Fruit fly (Drosophila melanogaster) whole organism, pupa: ENCODE data around the gene CG12177.

Experiments used
- CG10348 ChIP-seq: fragments of 200-800 bp; sonication (Bioruptor generic); IDR thresholded peaks from 2 replicates; pipeline ENCODE4 v1.3.6; 2022; ENCODE audit warnings: missing biosample characterization, missing genetic modification characterization
- CG12605 ChIP-seq: fragments of 200-800 bp; sonication (Bioruptor generic); IDR thresholded peaks from 2 replicates; pipeline ENCODE4 v1.3.6; 2022; ENCODE audit warnings: missing biosample characterization, missing genetic modification characterization
- CG13204 ChIP-seq: fragments of 200-800 bp; sonication (Bioruptor generic); optimal IDR thresholded peaks from 2 replicates; lab custom pipeline; 2018; ENCODE audit warnings: missing biosample characterization, mild to moderate bottlenecking, missing genetic modification characterization, moderate library complexity
- CG14655 ChIP-seq: fragments of 200-800 bp; sonication (Bioruptor generic); optimal IDR thresholded peaks from 3 replicates; lab custom pipeline; 2017; ENCODE audit warnings: mild to moderate bottlenecking, missing biosample characterization, missing genetic modification reagents, missing genetic modification characterization
- CG15710 ChIP-seq: fragments of 200-800 bp; sonication (Bioruptor generic); optimal IDR thresholded peaks from 2 replicates; lab custom pipeline; 2018; ENCODE audit warnings: missing biosample characterization, mild to moderate bottlenecking, missing genetic modification characterization, moderate library complexity
- CG17806 ChIP-seq: fragments of 200-800 bp; sonication (Bioruptor generic); optimal IDR thresholded peaks from 2 replicates; lab custom pipeline; 2018; ENCODE audit warnings: missing biosample characterization, mild to moderate bottlenecking, missing genetic modification characterization, moderate library complexity
- CG32121 ChIP-seq: fragments of 200-800 bp; sonication (Bioruptor generic); IDR thresholded peaks from 2 replicates; pipeline ENCODE4 v1.3.6; 2022; ENCODE audit warnings: missing biosample characterization, missing genetic modification characterization
- CG34367 ChIP-seq: fragments of 200-800 bp; sonication (Bioruptor generic); optimal IDR thresholded peaks from 2 replicates; lab custom pipeline; 2018; ENCODE audit warnings: missing biosample characterization, mild to moderate bottlenecking, missing genetic modification characterization
- CG4496 ChIP-seq: fragments of 200-800 bp; sonication (Bioruptor generic); IDR thresholded peaks from 3 replicates; pipeline ENCODE4 v1.3.6; 2022; ENCODE audit warnings: missing biosample characterization, missing genetic modification characterization
- CG8159 ChIP-seq: fragments of 200-800 bp; sonication (Bioruptor generic); optimal IDR thresholded peaks from 3 replicates; lab custom pipeline; 2018; ENCODE audit warnings: missing biosample characterization, mild to moderate bottlenecking, missing genetic modification characterization, moderate library complexity
- CG8301 ChIP-seq: fragments of 200-800 bp; sonication (Bioruptor generic); optimal IDR thresholded peaks from 2 replicates; lab custom pipeline; 2018; ENCODE audit warnings: missing biosample characterization, mild to moderate bottlenecking, missing genetic modification characterization
- CG9948 ChIP-seq: fragments of 200-800 bp; sonication (Bioruptor generic); optimal IDR thresholded peaks from 2 replicates; lab custom pipeline; 2018; ENCODE audit warnings: missing biosample characterization, mild to moderate bottlenecking, missing genetic modification characterization, moderate library complexity
- D1 ChIP-seq: fragments of 200-800 bp; sonication (Bioruptor generic); optimal IDR thresholded peaks from 2 replicates; lab custom pipeline; 2018; ENCODE audit warnings: missing biosample characterization, mild to moderate bottlenecking, missing genetic modification characterization, moderate library complexity
- EcR ChIP-seq: fragments of 200-800 bp; sonication (Bioruptor generic); optimal IDR thresholded peaks from 3 replicates; lab custom pipeline; 2019; ENCODE audit warnings: missing biosample characterization, missing genetic modification characterization, mild to moderate bottlenecking, moderate library complexity, missing genetic modification reagents
- Ets98B ChIP-seq: fragments of 200-800 bp; sonication (Bioruptor generic); IDR thresholded peaks from 2 replicates; pipeline ENCODE4 v1.3.6; 2022; ENCODE audit warnings: missing biosample characterization, missing genetic modification characterization
- Pif1A ChIP-seq: fragments of 200-800 bp; sonication (Bioruptor generic); optimal IDR thresholded peaks from 3 replicates; lab custom pipeline; 2016; ENCODE audit warnings: missing biosample characterization, missing genetic modification characterization
- Pif1B ChIP-seq: fragments of 200-800 bp; sonication (Bioruptor generic); optimal IDR thresholded peaks from 3 replicates; lab custom pipeline; 2016; ENCODE audit warnings: missing biosample characterization, missing genetic modification characterization
- Snoo ChIP-seq: fragments of 200-800 bp; sonication (Bioruptor generic); optimal IDR thresholded peaks from 3 replicates; lab custom pipeline; 2017; ENCODE audit warnings: missing biosample characterization, mild to moderate bottlenecking, missing genetic modification characterization, inconsistent platforms
- fd96Ca ChIP-seq: fragments of 200-800 bp; sonication (Bioruptor generic); IDR thresholded peaks from 3 replicates; pipeline ENCODE4 v1.3.6; 2022; ENCODE audit warnings: missing biosample characterization, missing genetic modification characterization
- gl ChIP-seq: fragments of 200-800 bp; sonication (Bioruptor generic); optimal IDR thresholded peaks from 2 replicates; lab custom pipeline; 2018; ENCODE audit warnings: missing biosample characterization, mild to moderate bottlenecking, missing genetic modification characterization
- rn ChIP-seq: fragments of 200-800 bp; sonication (Bioruptor generic); IDR thresholded peaks from 2 replicates; pipeline ENCODE4 v1.3.6; 2022; ENCODE audit warnings: missing biosample characterization, missing genetic modification characterization

Gene CG12177

dm6 chrX:13667656-13668055 lies 12.6 kb downstream of the CG12177 start, which contains the start of the genes DNAlig4 and CG11164:
TSS of gene DNAlig4 (minus strand) at chrX:13667811.
TSS of gene CG11164 (plus strand) at chrX:13668014.
- no peak for TF ChIP-seq CG4496
- no peak for TF ChIP-seq CG17806 (tag; lab: Kevin White, UChicago)
- TF ChIP-seq CG13204 (GFP tag; lab: Kevin White, UChicago): no peak
- no peak for TF ChIP-seq EcR (GFP tag; lab: Kevin White, UChicago)
- TF ChIP-seq Snoo (tag; lab: Kevin White, UChicago): no peak
- no peak for TF ChIP-seq Pif1A (GFP tag; lab: Kevin White, UChicago)
- TF ChIP-seq CG10348 (GFP tag; lab: Robert Waterston, UW): no peak
- TF ChIP-seq CG34367 (tag; lab: Kevin White, UChicago): no peak
- TF ChIP-seq Pif1B: no peak
- TF ChIP-seq rn (GFP tag; lab: Robert Waterston, UW): no peak
- TF ChIP-seq CG15710 (tag; lab: Kevin White, UChicago): no peak
- no peak for TF ChIP-seq CG9948 (tag; lab: Kevin White, UChicago)
- TF ChIP-seq CG14655 (GFP tag; lab: Kevin White, UChicago): no peak
- no peak for TF ChIP-seq gl (tag; lab: Kevin White, UChicago)
- no peak for TF ChIP-seq CG12605 (GFP tag; lab: Robert Waterston, UW)
- TF ChIP-seq CG8159 (tag; lab: Kevin White, UChicago): no peak
- no peak for TF ChIP-seq D1 (tag; lab: Kevin White, UChicago)
- TF ChIP-seq, all 21 proteins: peak for 0

DNA sequence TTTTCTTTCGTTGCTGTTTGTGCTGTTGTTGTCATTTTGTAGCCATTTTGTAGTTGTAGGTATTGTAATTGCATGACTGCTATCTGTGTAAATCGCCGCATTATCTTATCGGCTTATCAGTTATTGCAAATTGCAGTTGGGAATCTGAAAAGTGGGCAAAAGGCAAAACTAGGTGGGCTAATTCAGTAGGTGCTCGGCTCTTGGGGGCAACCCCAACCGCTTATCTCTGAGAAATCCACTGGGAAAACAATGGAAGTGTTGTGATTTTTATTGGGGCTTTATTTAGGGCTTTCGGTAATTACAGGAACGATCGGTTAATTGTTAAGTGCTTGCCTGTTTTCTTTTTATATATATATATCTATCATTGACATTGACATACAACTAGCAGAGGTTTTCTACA lies 29.1 kb downstream of the CG12177 start:
- TF ChIP-seq rn (GFP tag; lab: Robert Waterston, UW) (no peak), CG34367 (tag; lab: Kevin White, UChicago) (no peak), EcR (GFP tag; lab: Kevin White, UChicago) (no peak), CG12605 (GFP tag; lab: Robert Waterston, UW) (no peak), Ets98B (no peak), Snoo (tag; lab: Kevin White, UChicago) (no peak), CG4496 (no peak), CG15710 (tag; lab: Kevin White, UChicago) (no peak), CG8301 (tag; lab: Kevin White, UChicago) (no peak), CG17806 (tag; lab: Kevin White, UChicago) (no peak), fd96Ca (GFP tag; lab: Robert Waterston, UW) (no peak), CG32121 (GFP tag; lab: Robert Waterston, UW) (no peak)

DNA sequence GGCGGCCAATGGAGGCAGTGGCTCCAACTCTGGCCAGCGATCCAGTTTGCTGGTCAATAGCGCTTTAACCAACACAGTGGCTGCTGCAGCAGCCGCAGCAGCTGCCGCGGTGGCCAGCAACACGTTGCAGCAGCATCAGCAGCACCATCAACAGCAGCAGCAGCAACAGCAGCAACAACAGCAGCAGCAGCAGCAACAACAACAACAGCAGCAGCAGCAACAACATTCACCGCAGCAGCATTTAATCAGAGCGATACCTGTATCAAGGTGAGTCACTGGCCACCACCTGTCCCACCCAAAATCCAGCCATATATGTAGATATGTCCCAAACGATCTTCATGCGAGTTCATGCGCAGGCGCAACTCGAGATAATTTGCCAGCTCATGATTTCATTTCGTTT lies 30.5 kb downstream of the CG12177 start:
- TF ChIP-seq EcR (GFP tag; lab: Kevin White, UChicago) (no peak), CG10348 (GFP tag; lab: Robert Waterston, UW) (no peak), CG9948 (tag; lab: Kevin White, UChicago) (no peak), CG13204 (GFP tag; lab: Kevin White, UChicago) (no peak), Ets98B (no peak), CG34367 (tag; lab: Kevin White, UChicago) (no peak), CG4496 (no peak)

- no peak for TF ChIP-seq Pif1B
- no peak for TF ChIP-seq CG10348 (GFP tag; lab: Robert Waterston, UW)
- no peak for TF ChIP-seq CG9948 (tag; lab: Kevin White, UChicago)
- TF ChIP-seq Ets98B: no peak
- peak; percentile 79 for TF ChIP-seq EcR (GFP tag; lab: Kevin White, UChicago)
- TF ChIP-seq, all 21 proteins: peak for 1
These were observed 31.5 kb downstream of the CG12177 start for dm6 chrX:13648819-13649218.

- TF ChIP-seq CG15710 (tag; lab: Kevin White, UChicago) (no peak), Pif1B (no peak), CG32121 (GFP tag; lab: Robert Waterston, UW) (no peak), CG34367 (tag; lab: Kevin White, UChicago) (no peak), CG9948 (tag; lab: Kevin White, UChicago) (no peak), CG12605 (GFP tag; lab: Robert Waterston, UW) (no peak), rn (GFP tag; lab: Robert Waterston, UW) (no peak)
These were observed 34.1 kb downstream of the CG12177 start for dm6 chrX:13646175-13646574.

dm6 chrX:13644696-13645393 lies 35.5 kb downstream of the CG12177 start:
- peak; percentile 56 for TF ChIP-seq Pif1A (GFP tag; lab: Kevin White, UChicago)
- peak; percentile 49; the same call in 2 of the 3 replicates for TF ChIP-seq CG4496
- no peak for TF ChIP-seq rn (GFP tag; lab: Robert Waterston, UW)
- peak; percentile 38 for TF ChIP-seq CG8159 (tag; lab: Kevin White, UChicago)
- peak; percentile 5 for TF ChIP-seq CG14655 (GFP tag; lab: Kevin White, UChicago)
- peak; percentile 69 for TF ChIP-seq Pif1B
- TF ChIP-seq EcR (GFP tag; lab: Kevin White, UChicago): peak; percentile 61
- TF ChIP-seq CG13204 (GFP tag; lab: Kevin White, UChicago): peak; percentile 78
- TF ChIP-seq CG12605 (GFP tag; lab: Robert Waterston, UW): no peak
- TF ChIP-seq Ets98B: peak; percentile 19; the same call in 1 of the 2 replicates
- TF ChIP-seq CG15710 (tag; lab: Kevin White, UChicago): peak; percentile 46
- peak; percentile 41 for TF ChIP-seq CG34367 (tag; lab: Kevin White, UChicago)
- TF ChIP-seq Snoo (tag; lab: Kevin White, UChicago): peak; percentile 41
- TF ChIP-seq CG32121 (GFP tag; lab: Robert Waterston, UW): no peak
- no peak for TF ChIP-seq CG10348 (GFP tag; lab: Robert Waterston, UW)
- peak; percentile 80 for TF ChIP-seq gl (tag; lab: Kevin White, UChicago)
- TF ChIP-seq CG8301 (tag; lab: Kevin White, UChicago): no peak
- TF ChIP-seq, all 21 proteins: peak for 12
